Fruit fly (Drosophila melanogaster) whole organism, embryonic: ENCODE data around the gene Spn38F.

ENCODE experiments used
- Antp ChIP-seq: fragments of 200-800 bp; sonication (Bioruptor generic); optimal IDR thresholded peaks from 3 replicates; lab custom pipeline; 2016; ENCODE audit warnings: missing biosample characterization, missing genetic modification characterization
- Atf-2 ChIP-seq: fragments of 200-800 bp; sonication (Bioruptor generic); optimal IDR thresholded peaks from 2 replicates; lab custom pipeline; 2016; ENCODE audit warnings: missing biosample characterization, missing genetic modification characterization
- B-H2 ChIP-seq: fragments of 200-800 bp; sonication (Bioruptor generic); optimal IDR thresholded peaks from 2 replicates; lab custom pipeline; 2018; ENCODE audit warnings: missing biosample characterization, mild to moderate bottlenecking, missing genetic modification characterization
- CG10462 ChIP-seq: fragments of 200-800 bp; sonication (Bioruptor generic); optimal IDR thresholded peaks from 2 replicates; lab custom pipeline; 2016; ENCODE audit warnings: missing biosample characterization, missing genetic modification characterization
- CG10959 ChIP-seq: fragments of 200-800 bp; sonication (Bioruptor generic); IDR thresholded peaks from 2 replicates; pipeline ENCODE4 v1.3.6; 2022; ENCODE audit warnings: missing biosample characterization, missing genetic modification characterization
- CG11504 ChIP-seq: fragments of 200-800 bp; sonication (Bioruptor generic); optimal IDR thresholded peaks from 3 replicates; lab custom pipeline; 2019; ENCODE audit warnings: missing biosample characterization, mild to moderate bottlenecking, missing genetic modification characterization, moderate library complexity
- CG13123 ChIP-seq: fragments of 200-800 bp; sonication (Bioruptor generic); optimal IDR thresholded peaks from 2 replicates; lab custom pipeline; 2016; ENCODE audit warnings: missing biosample characterization, missing genetic modification characterization
- CG15073 ChIP-seq: fragments of 200-800 bp; sonication (Bioruptor generic); optimal IDR thresholded peaks from 2 replicates; lab custom pipeline; 2016; ENCODE audit warnings: missing biosample characterization, missing genetic modification characterization
- CG15696 ChIP-seq: fragments of 200-800 bp; sonication (Bioruptor generic); optimal IDR thresholded peaks from 2 replicates; lab custom pipeline; 2019; ENCODE audit warnings: missing biosample characterization, mild to moderate bottlenecking, missing genetic modification characterization, moderate library complexity
- CG18262 ChIP-seq: fragments of 200-800 bp; optimal IDR thresholded peaks from 3 replicates; lab custom pipeline; 2019; ENCODE audit warnings: missing biosample characterization, mild to moderate bottlenecking, missing genetic modification characterization, moderate library complexity
- CG2712 ChIP-seq: fragments of 200-800 bp; optimal IDR thresholded peaks from 3 replicates; lab custom pipeline; 2019; ENCODE audit warnings: missing biosample characterization, mild to moderate bottlenecking, missing genetic modification characterization, moderate library complexity
- CG6791 ChIP-seq: fragments of 200-800 bp; sonication (Bioruptor generic); IDR thresholded peaks from 3 replicates; pipeline ENCODE4 v1.3.6; 2022; ENCODE audit warnings: missing biosample characterization, missing genetic modification characterization; ENCODE audit not compliant: partially characterized antibody
- CG8281 ChIP-seq: fragments of 200-800 bp; sonication (Bioruptor generic); optimal IDR thresholded peaks from 2 replicates; lab custom pipeline; 2018; ENCODE audit warnings: missing biosample characterization, mild to moderate bottlenecking, missing genetic modification characterization, moderate library complexity
- CG9876 ChIP-seq: fragments of 200-800 bp; sonication (Bioruptor generic); optimal IDR thresholded peaks from 2 replicates; lab custom pipeline; 2016; ENCODE audit warnings: missing biosample characterization, missing genetic modification characterization
- Deaf1 ChIP-seq: fragments of 200-800 bp; optimal IDR thresholded peaks from 3 replicates; lab custom pipeline; 2019; ENCODE audit warnings: missing biosample characterization, mild to moderate bottlenecking, missing genetic modification characterization, moderate library complexity
- Doc3 ChIP-seq: fragments of 200-800 bp; sonication (Bioruptor generic); IDR thresholded peaks from 3 replicates; pipeline ENCODE4 v1.3.6; 2022; ENCODE audit warnings: missing biosample characterization, missing genetic modification characterization; ENCODE audit not compliant: partially characterized antibody
- E2f2 ChIP-seq: fragments of 200-800 bp; sonication (Bioruptor generic); IDR thresholded peaks from 2 replicates; pipeline ENCODE4 v1.3.6; 2022; ENCODE audit warnings: missing biosample characterization, missing genetic modification characterization
- HHEX ChIP-seq: fragments of 200-800 bp; sonication (Bioruptor generic); optimal IDR thresholded peaks from 3 replicates; lab custom pipeline; 2017; ENCODE audit warnings: missing biosample characterization, mild to moderate bottlenecking, missing genetic modification characterization, missing genetic modification reagents
- HLH4C ChIP-seq: fragments of 200-800 bp; sonication (Bioruptor generic); IDR thresholded peaks from 3 replicates; pipeline ENCODE4 v1.3.6; 2022; ENCODE audit warnings: missing biosample characterization, missing genetic modification characterization; ENCODE audit not compliant: partially characterized antibody
- HLH54F ChIP-seq: fragments of 200-800 bp; sonication (Bioruptor generic); optimal IDR thresholded peaks from 3 replicates; lab custom pipeline; 2016; ENCODE audit warnings: missing biosample characterization, missing genetic modification characterization
- Lpt ChIP-seq: fragments of >200 bp; optimal IDR thresholded peaks from 2 replicates; lab custom pipeline; 2018; ENCODE audit warnings: missing biosample characterization, missing genetic modification characterization
- NC2β ChIP-seq: fragments of 200-800 bp; sonication (Bioruptor generic); optimal IDR thresholded peaks from 2 replicates; lab custom pipeline; 2016; ENCODE audit warnings: missing biosample characterization, missing genetic modification characterization
- Oaz ChIP-seq: fragments of 200-800 bp; sonication (Bioruptor generic); IDR thresholded peaks from 2 replicates; pipeline ENCODE4 v1.3.6; 2022; ENCODE audit warnings: missing biosample characterization, missing genetic modification characterization
- Opbp ChIP-seq: fragments of 200-800 bp; sonication (Bioruptor generic); IDR thresholded peaks from 3 replicates; pipeline ENCODE4 v1.3.6; 2022; ENCODE audit warnings: missing biosample characterization, missing genetic modification characterization; ENCODE audit not compliant: partially characterized antibody
- Ravus ChIP-seq: fragments of 200-800 bp; sonication (Bioruptor generic); IDR thresholded peaks from 2 replicates; pipeline ENCODE4 v1.3.6; 2022; ENCODE audit warnings: missing biosample characterization, missing genetic modification characterization
- Ssrp ChIP-seq: fragments of 200-800 bp; sonication (Bioruptor generic); optimal IDR thresholded peaks from 2 replicates; lab custom pipeline; 2018; ENCODE audit warnings: missing biosample characterization, mild to moderate bottlenecking, missing genetic modification characterization, moderate library complexity
- Tbp ChIP-seq: fragments of >200 bp; optimal IDR thresholded peaks from 2 replicates; lab custom pipeline; 2018; ENCODE audit warnings: missing biosample characterization, missing genetic modification characterization
- YL-1 ChIP-seq: fragments of 200-800 bp; sonication (Bioruptor generic); optimal IDR thresholded peaks from 3 replicates; lab custom pipeline; 2017; ENCODE audit warnings: missing biosample characterization, mild to moderate bottlenecking, missing genetic modification characterization
- ac ChIP-seq: fragments of 200-800 bp; sonication (Bioruptor generic); optimal IDR thresholded peaks from 3 replicates; lab custom pipeline; 2017; ENCODE audit warnings: missing biosample characterization, mild to moderate bottlenecking, missing genetic modification characterization
- bigmax ChIP-seq: fragments of 200-800 bp; sonication (Bioruptor generic); optimal IDR thresholded peaks from 2 replicates; lab custom pipeline; 2018; ENCODE audit warnings: missing biosample characterization, mild to moderate bottlenecking, missing genetic modification characterization
- corto ChIP-seq: fragments of 200-800 bp; sonication (Bioruptor generic); optimal IDR thresholded peaks from 2 replicates; lab custom pipeline; 2016; ENCODE audit warnings: missing biosample characterization, mild to moderate bottlenecking, missing genetic modification characterization, moderate library complexity
- cwo ChIP-seq: fragments of 200-800 bp; sonication (Bioruptor generic); optimal IDR thresholded peaks from 3 replicates; lab custom pipeline; 2017; ENCODE audit warnings: missing biosample characterization, missing genetic modification characterization, mild to moderate bottlenecking, moderate library complexity, missing genetic modification reagents
- emc ChIP-seq: fragments of 200-800 bp; sonication (Bioruptor generic); optimal IDR thresholded peaks from 2 replicates; lab custom pipeline; 2016; ENCODE audit warnings: missing biosample characterization, missing genetic modification characterization
- en ChIP-seq: fragments of 200-800 bp; sonication (Bioruptor generic); optimal IDR thresholded peaks from 2 replicates; lab custom pipeline; 2016; ENCODE audit warnings: missing biosample characterization, missing genetic modification characterization
- gfzf ChIP-seq: fragments of 200-800 bp; sonication (Bioruptor generic); optimal IDR thresholded peaks from 2 replicates; lab custom pipeline; 2016; ENCODE audit warnings: missing biosample characterization, mild to moderate bottlenecking, missing genetic modification characterization, moderate library complexity
- grau ChIP-seq: fragments of 200-800 bp; optimal IDR thresholded peaks from 3 replicates; lab custom pipeline; 2019; ENCODE audit warnings: missing biosample characterization, mild to moderate bottlenecking, missing genetic modification characterization, moderate library complexity
- insv ChIP-seq, 2 experiments: fragments of 200-800 bp; sonication (Bioruptor generic); optimal IDR thresholded peaks; 3 replicates each; lab custom pipeline; 2016 to 2018; ENCODE audit warnings: missing biosample characterization in 2 of 2, missing genetic modification characterization in 2 of 2
- jing ChIP-seq: fragments of 200-800 bp; sonication (Bioruptor generic); optimal IDR thresholded peaks from 2 replicates; lab custom pipeline; 2018; ENCODE audit warnings: missing biosample characterization, mild to moderate bottlenecking, missing genetic modification characterization
- knrl ChIP-seq: fragments of 200-800 bp; sonication (Bioruptor generic); IDR thresholded peaks from 3 replicates; pipeline ENCODE4 v1.3.6; 2022; ENCODE audit warnings: missing biosample characterization, missing genetic modification characterization; ENCODE audit not compliant: partially characterized antibody
- lilli ChIP-seq: fragments of 200-800 bp; sonication (Bioruptor generic); optimal IDR thresholded peaks from 3 replicates; lab custom pipeline; 2016; ENCODE audit warnings: missing biosample characterization, missing genetic modification characterization
- lmd ChIP-seq: fragments of 200-800 bp; sonication (Bioruptor generic); IDR thresholded peaks from 2 replicates; pipeline ENCODE4 v1.3.6; 2022; ENCODE audit warnings: missing biosample characterization, missing genetic modification characterization
- lov ChIP-seq, 2 experiments: fragments of 200-800 bp in 1 of 2; fragments of >200 bp in 1 of 2; sonication (Bioruptor generic) in 1 of 2; IDR thresholded peaks in 1 of 2; optimal IDR thresholded peaks in 1 of 2; 2 replicates in 1 of 2; 3 replicates in 1 of 2; pipeline versions ENCODE4 v1.3.6 to Lab custom; 2017 to 2022; ENCODE audit warnings: missing biosample characterization in 1 of 2, missing genetic modification characterization in 1 of 2
- rib ChIP-seq: fragments of 200-800 bp; sonication (Bioruptor generic); IDR thresholded peaks from 2 replicates; pipeline ENCODE4 v1.3.6; 2022; ENCODE audit warnings: missing biosample characterization, missing genetic modification characterization
- schlank ChIP-seq: fragments of 200-800 bp; sonication (Bioruptor generic); optimal IDR thresholded peaks from 2 replicates; lab custom pipeline; 2018; ENCODE audit warnings: missing biosample characterization, mild to moderate bottlenecking, missing genetic modification characterization
- so ChIP-seq: fragments of 200-800 bp; sonication (Bioruptor generic); IDR thresholded peaks from 3 replicates; pipeline ENCODE4 v1.3.6; 2022; ENCODE audit warnings: missing biosample characterization, missing genetic modification characterization
- sr ChIP-seq: fragments of 200-800 bp; sonication (Bioruptor generic); IDR thresholded peaks from 3 replicates; pipeline ENCODE4 v1.3.6; 2022; ENCODE audit warnings: missing biosample characterization, missing genetic modification characterization
- stc ChIP-seq: fragments of 200-800 bp; sonication (Bioruptor generic); IDR thresholded peaks from 2 replicates; pipeline ENCODE4 v1.3.6; 2022; ENCODE audit warnings: missing biosample characterization, missing genetic modification characterization
- unc-4 ChIP-seq: fragments of 200-800 bp; sonication (Bioruptor generic); IDR thresholded peaks from 2 replicates; pipeline ENCODE4 v1.3.6; 2022; ENCODE audit warnings: missing biosample characterization, missing genetic modification characterization; ENCODE audit not compliant: partially characterized antibody

Spn38F gene

dm6 chr2L:20823196-20824105 is 14.3 kb downstream of the Spn38F start (continued):
- TF ChIP-seq Ssrp (tag; lab: Kevin White, UChicago) (peak; percentile 41), CG15696 (tag; lab: Kevin White, UChicago) (no peak), YL-1 (GFP tag; lab: Kevin White, UChicago) (no peak), gfzf (GFP tag; lab: Kevin White, UChicago) (no peak), lmd (GFP tag; lab: Robert Waterston, UW) (no peak), Deaf1 (peak; percentile 29), en (GFP tag; lab: Kevin White, UChicago) (no peak), Tbp (GFP tag; lab: Kevin White, UChicago) (no peak), corto (GFP tag; lab: Kevin White, UChicago) (peak; percentile 31), so (GFP tag; lab: Robert Waterston, UW) (peak; percentile 42; the same call in 1 of the 3 replicates), E2f2 (no peak), cwo (GFP tag; lab: Kevin White, UChicago) (no peak), lilli (GFP tag; lab: Kevin White, UChicago) (no peak), Doc3 (GFP tag; lab: Robert Waterston, UW) (no peak), Antp (peak; percentile 12), grau (tag; lab: Kevin White, UChicago) (peak; percentile 15), CG18262 (tag; lab: Kevin White, UChicago) (peak; percentile 46), CG10959 (GFP tag; lab: Robert Waterston, UW) (no peak), Opbp (GFP tag; lab: Robert Waterston, UW) (no peak), CG10462 (peak; percentile 4), sr (GFP tag; lab: Robert Waterston, UW) (peak; percentile 91), CG9876 (no peak), B-H2 (no peak), schlank (tag; lab: Kevin White, UChicago) (no peak), emc (GFP tag; lab: Kevin White, UChicago) (no peak), Atf-2 (GFP tag; lab: Kevin White, UChicago) (no peak), lov (optimal IDR thresholded peaks at IDR 0.05; lab: Kevin White, UChicago) (no peak), lov (GFP tag; IDR thresholded peaks at IDR 0.05; lab: Robert Waterston, UW) (no peak), jing (GFP tag; lab: Kevin White, UChicago) (no peak), knrl (GFP tag; lab: Robert Waterston, UW) (peak; percentile 40; the same call in 2 of the 3 replicates), HLH54F (GFP tag; lab: Kevin White, UChicago) (no peak), CG15073 (GFP tag; lab: Kevin White, UChicago) (no peak), NC2β (GFP tag; lab: Kevin White, UChicago) (no peak), CG6791 (GFP tag; lab: Robert Waterston, UW) (peak; percentile 55; the same call in 1 of the 3 replicates), HHEX (no peak), Ravus (no peak), HLH4C (peak; percentile 55; the same call in 2 of the 3 replicates), insv (GFP tag; optimal IDR thresholded peaks at IDR 0.05; lab: Kevin White, UChicago) (peak in 1 of 2 experiments; percentile 90), Oaz (GFP tag; lab: Robert Waterston, UW) (peak; percentile 23; the same call in 1 of the 2 replicates), Lpt (no peak), CG13123 (GFP tag; lab: Kevin White, UChicago) (no peak), bigmax (peak; percentile 25), CG2712 (tag; lab: Kevin White, UChicago) (peak; percentile 25), unc-4 (GFP tag; lab: Robert Waterston, UW) (no peak), CG11504 (tag; lab: Kevin White, UChicago) (peak; percentile 50), rib (GFP tag; lab: Robert Waterston, UW) (peak; percentile 82; the same call in 1 of the 2 replicates), ac (GFP tag; lab: Kevin White, UChicago) (no peak), stc (GFP tag; lab: Robert Waterston, UW) (peak; percentile 16; the same call in 1 of the 2 replicates), CG8281 (tag; lab: Kevin White, UChicago) (no peak)
